Worm (Caenorhabditis elegans) whole organism, late embryonic: Measurements from ENCODE around the gene oac-22.

Source experiments
- K02D7.2 ChIP-seq: sonication (generic microtip); optimal IDR thresholded peaks from 2 replicates; lab custom pipeline; 2017; ENCODE audit warnings: mild to moderate bottlenecking, missing genetic modification characterization, missing compliant biosample characterization
- T23F11.4 ChIP-seq: fragments of 200-800 bp; sonication (Bioruptor generic); optimal IDR thresholded peaks from 2 replicates; lab custom pipeline; 2018; ENCODE audit warnings: mild to moderate bottlenecking, missing genetic modification characterization, missing compliant biosample characterization
- ama-1 ChIP-seq: fragments of 150-350 bp; optimal IDR thresholded peaks from 2 replicates; lab custom pipeline; 2014
- ceh-19 ChIP-seq: fragments of 200-800 bp; sonication (Bioruptor generic); optimal IDR thresholded peaks from 2 replicates; lab custom pipeline; 2018; ENCODE audit warnings: mild to moderate bottlenecking, missing genetic modification characterization, missing compliant biosample characterization
- ceh-6 ChIP-seq: fragments of 200-800 bp; sonication (Bioruptor generic); optimal IDR thresholded peaks from 2 replicates; lab custom pipeline; 2018; ENCODE audit warnings: mild to moderate bottlenecking, missing genetic modification characterization, missing compliant biosample characterization
- elt-4 ChIP-seq: sonication (generic microtip); optimal IDR thresholded peaks from 2 replicates; lab custom pipeline; 2016; ENCODE audit warnings: missing genetic modification characterization, missing compliant biosample characterization
- ets-4 ChIP-seq: sonication (generic microtip); optimal IDR thresholded peaks from 2 replicates; lab custom pipeline; 2016; ENCODE audit warnings: missing genetic modification characterization, missing compliant biosample characterization
- nhr-11 ChIP-seq: fragments of 150-350 bp; optimal IDR thresholded peaks from 2 replicates; lab custom pipeline; 2014; ENCODE audit warnings: missing biosample characterization, missing genetic modification characterization
- unc-3 ChIP-seq, 2 experiments: fragments of 200-800 bp in 1 of 2; sonication (Bioruptor generic) in 1 of 2; sonication (generic microtip) in 1 of 2; conservative IDR thresholded peaks in 1 of 2; optimal IDR thresholded peaks in 1 of 2; 2 replicates each; pipeline versions ENCODE4 v1.3.6 to Lab custom; 2016 to 2022; ENCODE audit warnings: missing compliant biosample characterization in 2 of 2, missing genetic modification characterization in 2 of 2, missing genetic modification reagents in 1 of 2

ce11 chrIV:3873706-3874105, 11.8 kb upstream of the oac-22 start, which contains the start of gene F37C4.5:
- TF ChIP-seq K02D7.2: no peak
- TF ChIP-seq ceh-19 (GFP tag; lab: Kevin White, UChicago): no peak
- TF ChIP-seq T23F11.4 (GFP tag; lab: Kevin White, UChicago): no peak
- no peak for TF ChIP-seq ets-4
- no peak for TF ChIP-seq nhr-11 (tag; lab: Kevin White, UChicago)
- no peak for TF ChIP-seq unc-3 (GFP tag; conservative IDR thresholded peaks at IDR 0.05; lab: Robert Waterston, UW)
- TF ChIP-seq unc-3 (tag; optimal IDR thresholded peaks at IDR 0.05; lab: Kevin White, UChicago): no peak
- TF ChIP-seq ama-1 (lab: Kevin White, UChicago): no peak
- TF ChIP-seq ceh-6: no peak
- no peak for TF ChIP-seq elt-4 (tag; lab: Kevin White, UChicago)
